Fruit fly (Drosophila melanogaster): ENCODE measurements around the gene Cip4.

DNA sequence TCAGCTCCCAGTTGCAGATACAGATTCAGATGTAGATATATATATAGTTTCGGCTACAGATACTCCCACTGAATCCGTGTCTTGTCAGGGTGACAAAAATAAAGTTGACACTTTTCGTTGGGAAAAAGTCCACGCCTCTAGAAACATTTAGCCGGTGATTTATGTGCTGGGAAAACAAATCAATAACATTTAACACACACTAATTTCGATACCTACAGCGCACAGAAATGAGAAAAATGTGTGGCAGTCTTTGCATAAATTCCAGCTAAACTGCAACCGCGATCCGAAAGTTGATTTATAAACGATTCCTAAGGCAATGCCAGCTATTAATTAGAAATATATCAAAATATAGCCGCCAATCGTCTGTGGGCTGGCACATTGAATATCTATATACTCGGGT lies 24.3 kb upstream of the Cip4 start:
- no peak for TF ChIP-seq CG17806 (tag; optimal IDR thresholded peaks at IDR 0.05)
- TF ChIP-seq rn (GFP tag; IDR thresholded peaks at IDR 0.05) = no peak
- no peak for TF ChIP-seq CG13204 (GFP tag; optimal IDR thresholded peaks at IDR 0.05)
- TF ChIP-seq Ets98B (GFP tag; IDR thresholded peaks at IDR 0.05) = no peak
- TF ChIP-seq CG9948 (tag; optimal IDR thresholded peaks at IDR 0.05) = no peak
- no peak for TF ChIP-seq EcR (GFP tag; optimal IDR thresholded peaks at IDR 0.05)
- no peak for TF ChIP-seq Snoo (tag; optimal IDR thresholded peaks at IDR 0.05)

Measured in whole organism, pupa.